Worm (Caenorhabditis elegans) whole organism, L1 larva: ENCODE results near the gene Y49E10.27.

ENCODE experiments used
- C04F5.9 ChIP-seq: sonication (generic microtip); optimal IDR thresholded peaks from 2 replicates; lab custom pipeline; 2016; ENCODE audit warnings: missing genetic modification characterization, missing compliant biosample characterization
- C34B4.2 ChIP-seq: sonication (generic microtip); optimal IDR thresholded peaks from 2 replicates; lab custom pipeline; 2017; ENCODE audit warnings: mild to moderate bottlenecking, missing genetic modification characterization, missing compliant biosample characterization
- F16B12.6 ChIP-seq: fragments of 150-350 bp; optimal IDR thresholded peaks from 2 replicates; lab custom pipeline; 2014; ENCODE audit warnings: missing biosample characterization, missing genetic modification characterization
- aha-1 ChIP-seq: fragments of 150-350 bp; optimal IDR thresholded peaks from 2 replicates; lab custom pipeline; 2014; ENCODE audit warnings: missing biosample characterization, missing genetic modification characterization
- alr-1 ChIP-seq: fragments of 200-800 bp; sonication (Bioruptor generic); optimal IDR thresholded peaks from 2 replicates; lab custom pipeline; 2018; ENCODE audit warnings: borderline replicate concordance, mild to moderate bottlenecking, missing genetic modification characterization, missing compliant biosample characterization
- aly-2 ChIP-seq: fragments of 150-350 bp; optimal IDR thresholded peaks from 2 replicates; lab custom pipeline; 2014; ENCODE audit warnings: missing biosample characterization, missing genetic modification characterization
- blmp-1 ChIP-seq: fragments of 150-350 bp; optimal IDR thresholded peaks from 2 replicates; lab custom pipeline; 2014; ENCODE audit warnings: missing biosample characterization, missing genetic modification characterization
- ceh-63 ChIP-seq: fragments of 200-800 bp; sonication (Bioruptor generic); optimal IDR thresholded peaks from 2 replicates; lab custom pipeline; 2018; ENCODE audit warnings: mild to moderate bottlenecking, missing genetic modification characterization, missing compliant biosample characterization
- ceh-8 ChIP-seq: fragments of 200-800 bp; sonication (Bioruptor generic); optimal IDR thresholded peaks from 2 replicates; lab custom pipeline; 2018; ENCODE audit warnings: mild to moderate bottlenecking, missing genetic modification characterization, moderate library complexity, missing compliant biosample characterization
- ceh-82 ChIP-seq, 3 experiments: fragments of 150-350 bp in 1 of 3; sonication (generic microtip) in 2 of 3; optimal IDR thresholded peaks; 2 replicates each; lab custom pipeline; 2014 to 2017; ENCODE audit warnings: missing biosample characterization in 3 of 3, missing genetic modification characterization in 3 of 3
- ceh-88 ChIP-seq: fragments of 200-800 bp; sonication (Bioruptor generic); IDR thresholded peaks from 2 replicates; pipeline ENCODE4 v1.3.6; 2022; ENCODE audit warnings: missing genetic modification characterization, missing compliant biosample characterization
- dpl-1 ChIP-seq, 3 experiments: fragments of 150-350 bp in 2 of 3; sonication (generic microtip) in 1 of 3; optimal IDR thresholded peaks; 2 replicates each; lab custom pipeline; 2014 to 2017; ENCODE audit warnings: missing biosample characterization in 3 of 3, missing genetic modification characterization in 3 of 3, missing genetic modification reagents in 3 of 3
- efl-1 ChIP-seq, 4 experiments: fragments of 150-350 bp; optimal IDR thresholded peaks in 3 of 4; peaks in 1 of 4; 1 replicate in 1 of 4; 2 replicates in 3 of 4; lab custom pipeline; 2014; ENCODE audit warnings: missing biosample characterization in 2 of 4, missing genetic modification characterization in 2 of 4, missing genetic modification reagents in 2 of 4
- egl-13 ChIP-seq: sonication (generic microtip); optimal IDR thresholded peaks from 2 replicates; lab custom pipeline; 2016; ENCODE audit warnings: missing genotype, missing genetic modification reagents, missing genetic modification characterization, missing compliant biosample characterization
- egl-27 ChIP-seq, 2 experiments: fragments of 150-350 bp in 1 of 2; sonication (generic microtip); optimal IDR thresholded peaks; 3 replicates each; lab custom pipeline; 2017 to 2018; ENCODE audit warnings: missing biosample characterization in 2 of 2, missing genetic modification characterization in 2 of 2, missing genetic modification reagents in 2 of 2
- elt-2 ChIP-seq: sonication (generic microtip); optimal IDR thresholded peaks from 2 replicates; lab custom pipeline; 2016; ENCODE audit warnings: missing genetic modification characterization, mild to moderate bottlenecking, inconsistent platforms, missing compliant biosample characterization, missing genetic modification reagents
- fkh-10 ChIP-seq: sonication (generic microtip); optimal IDR thresholded peaks from 2 replicates; lab custom pipeline; 2017; ENCODE audit warnings: missing biosample characterization, missing genetic modification reagents, missing genetic modification characterization
- grh-1 ChIP-seq: fragments of 200-800 bp; sonication (Bioruptor generic); IDR thresholded peaks from 2 replicates; pipeline ENCODE4 v1.3.6; 2022; ENCODE audit warnings: missing genetic modification reagents, missing genetic modification characterization, missing compliant biosample characterization
- hpl-2 ChIP-seq: fragments of 150-350 bp; optimal IDR thresholded peaks from 2 replicates; lab custom pipeline; 2014; ENCODE audit warnings: missing biosample characterization, missing genetic modification reagents, missing genetic modification characterization
- isw-1 ChIP-seq: fragments of 200-800 bp; sonication (Bioruptor generic); IDR thresholded peaks from 2 replicates; pipeline ENCODE4 v1.3.6; 2022; ENCODE audit warnings: missing genetic modification characterization, missing compliant biosample characterization
- lin-13 ChIP-seq: fragments of 150-350 bp; optimal IDR thresholded peaks from 2 replicates; lab custom pipeline; 2014; ENCODE audit warnings: missing biosample characterization, missing genetic modification reagents, missing genetic modification characterization
- lsy-2 ChIP-seq, 2 experiments: fragments of 150-350 bp; optimal IDR thresholded peaks; 2 replicates each; lab custom pipeline; 2014; ENCODE audit warnings: missing biosample characterization in 2 of 2, missing genetic modification characterization in 2 of 2
- mab-9 ChIP-seq: fragments of 200-800 bp; sonication (Bioruptor generic); IDR thresholded peaks from 2 replicates; pipeline ENCODE4 v1.3.6; 2022; ENCODE audit warnings: missing genetic modification reagents, missing genetic modification characterization, missing compliant biosample characterization
- mdl-1 ChIP-seq, 2 experiments: fragments of 150-350 bp; optimal IDR thresholded peaks; 2 replicates each; lab custom pipeline; 2014 to 2017; ENCODE audit warnings: missing biosample characterization in 2 of 2, missing genetic modification characterization in 2 of 2, inconsistent platforms in 1 of 2
- mep-1 ChIP-seq: fragments of 150-350 bp; optimal IDR thresholded peaks from 2 replicates; lab custom pipeline; 2014; ENCODE audit warnings: missing biosample characterization, missing genetic modification characterization
- nhr-11 ChIP-seq: fragments of 150-350 bp; optimal IDR thresholded peaks from 2 replicates; lab custom pipeline; 2014; ENCODE audit warnings: missing biosample characterization, missing genetic modification characterization
- nhr-12 ChIP-seq: sonication (generic microtip); optimal IDR thresholded peaks from 2 replicates; lab custom pipeline; 2017; ENCODE audit warnings: missing biosample characterization, missing genetic modification characterization
- nhr-237 ChIP-seq: fragments of 150-350 bp; optimal IDR thresholded peaks from 2 replicates; lab custom pipeline; 2014; ENCODE audit warnings: missing biosample characterization, missing genetic modification characterization
- nhr-28 ChIP-seq: fragments of 150-350 bp; optimal IDR thresholded peaks from 2 replicates; lab custom pipeline; 2014; ENCODE audit warnings: missing biosample characterization, missing genetic modification characterization
- nhr-47 ChIP-seq: sonication (generic microtip); optimal IDR thresholded peaks from 2 replicates; lab custom pipeline; 2016; ENCODE audit warnings: mild to moderate bottlenecking, missing genetic modification characterization, moderate library complexity, missing compliant biosample characterization
- nhr-71 ChIP-seq: sonication (generic microtip); optimal IDR thresholded peaks from 2 replicates; lab custom pipeline; 2016; ENCODE audit warnings: mild to moderate bottlenecking, missing genetic modification characterization, moderate library complexity, missing compliant biosample characterization
- nhr-84 ChIP-seq: sonication (generic microtip); optimal IDR thresholded peaks from 2 replicates; lab custom pipeline; 2017; ENCODE audit warnings: missing biosample characterization, missing genetic modification characterization
- nhr-85 ChIP-seq: sonication (generic microtip); peaks from one replicate; lab custom pipeline; 2016; ENCODE audit warnings: missing genetic modification characterization, inconsistent platforms, missing compliant biosample characterization
- nhr-90 ChIP-seq: sonication (generic microtip); optimal IDR thresholded peaks from 2 replicates; lab custom pipeline; 2016; ENCODE audit warnings: mild to moderate bottlenecking, missing genetic modification characterization, missing compliant biosample characterization; ENCODE audit not compliant: poor library complexity
- pax-3 ChIP-seq: fragments of 200-800 bp; sonication (Bioruptor generic); optimal IDR thresholded peaks from 2 replicates; lab custom pipeline; 2018; ENCODE audit warnings: mild to moderate bottlenecking, missing genetic modification characterization, moderate library complexity, missing compliant biosample characterization
- rnt-1 ChIP-seq: sonication (generic microtip); optimal IDR thresholded peaks from 2 replicates; lab custom pipeline; 2016; ENCODE audit warnings: mild to moderate bottlenecking, missing genetic modification characterization, moderate library complexity, missing compliant biosample characterization
- skn-1 ChIP-seq: fragments of 150-350 bp; optimal IDR thresholded peaks from 2 replicates; lab custom pipeline; 2014; ENCODE audit warnings: missing biosample characterization, missing genetic modification characterization
- snpc-4 ChIP-seq: fragments of 150-350 bp; optimal IDR thresholded peaks from 2 replicates; lab custom pipeline; 2014; ENCODE audit warnings: missing biosample characterization, missing genetic modification characterization
- snu-23 ChIP-seq: sonication (generic microtip); optimal IDR thresholded peaks from 2 replicates; lab custom pipeline; 2016; ENCODE audit warnings: missing genetic modification characterization, missing compliant biosample characterization
- sox-4 ChIP-seq: sonication (generic microtip); optimal IDR thresholded peaks from 2 replicates; lab custom pipeline; 2016; ENCODE audit warnings: missing genetic modification characterization, missing compliant biosample characterization
- sup-37 ChIP-seq: fragments of 200-800 bp; sonication (Bioruptor generic); optimal IDR thresholded peaks from 2 replicates; lab custom pipeline; 2018; ENCODE audit warnings: mild to moderate bottlenecking, missing genetic modification characterization, missing compliant biosample characterization
- swsn-7 ChIP-seq: sonication (generic microtip); optimal IDR thresholded peaks from 2 replicates; lab custom pipeline; 2016; ENCODE audit warnings: missing genetic modification characterization, missing compliant biosample characterization
- tbx-2 ChIP-seq: sonication (generic microtip); optimal IDR thresholded peaks from 2 replicates; lab custom pipeline; 2016; ENCODE audit warnings: missing genetic modification characterization, missing compliant biosample characterization
- tlp-1 ChIP-seq: fragments of 150-350 bp; optimal IDR thresholded peaks from 2 replicates; lab custom pipeline; 2014; ENCODE audit warnings: missing biosample characterization, missing genetic modification characterization
- unc-30 ChIP-seq: sonication (generic microtip); optimal IDR thresholded peaks from 2 replicates; lab custom pipeline; 2017; ENCODE audit warnings: missing biosample characterization, missing genetic modification characterization
- unc-86 ChIP-seq: sonication (generic microtip); optimal IDR thresholded peaks from 2 replicates; lab custom pipeline; 2016; ENCODE audit warnings: missing genetic modification characterization, missing compliant biosample characterization
- unc-98 ChIP-seq: fragments of 200-800 bp; sonication (Bioruptor generic); IDR thresholded peaks from 2 replicates; pipeline ENCODE4 v1.3.6; 2022; ENCODE audit warnings: missing genetic modification characterization, missing compliant biosample characterization
- vab-15 ChIP-seq: sonication (generic microtip); optimal IDR thresholded peaks from 2 replicates; lab custom pipeline; 2017; ENCODE audit warnings: missing genotype, mild to moderate bottlenecking, missing genetic modification characterization, missing compliant biosample characterization

Y49E10.27 gene

ce11 chrIII:12414533-12414932, 19.7 kb upstream of the Y49E10.27 start:
- TF ChIP-seq C34B4.2: no peak
- TF ChIP-seq aha-1 (tag; lab: Kevin White, UChicago): no peak
- no peak for TF ChIP-seq efl-1 (optimal IDR thresholded peaks at IDR 0.05; lab: Kevin White, UChicago)
- TF ChIP-seq efl-1 (GFP tag; optimal IDR thresholded peaks at IDR 0.05 in 1 of 2; lab: Kevin White, UChicago): peak in 1 of 2 experiments; percentile 81
- no peak for TF ChIP-seq ceh-82 (tag; optimal IDR thresholded peaks at IDR 0.05; lab: Kevin White, UChicago)
- TF ChIP-seq, all 84 proteins: peak for 1

- TF ChIP-seq nhr-28 (tag; lab: Kevin White, UChicago) (no peak), sox-4 (no peak), nhr-84 (tag; lab: Kevin White, UChicago) (no peak), nhr-237 (tag; lab: Kevin White, UChicago) (no peak), efl-1 (optimal IDR thresholded peaks at IDR 0.05; lab: Kevin White, UChicago) (no peak), efl-1 (GFP tag; optimal IDR thresholded peaks at IDR 0.05 in 1 of 2; lab: Kevin White, UChicago) (no peak), ceh-63 (no peak), hpl-2 (no peak), pax-3 (tag; lab: Kevin White, UChicago) (no peak), nhr-12 (tag; lab: Kevin White, UChicago) (no peak), vab-15 (tag; lab: Kevin White, UChicago) (no peak), egl-27 (tag; optimal IDR thresholded peaks at IDR 0.05; lab: Kevin White, UChicago) (no peak), mab-9 (no peak), nhr-90 (tag; lab: Kevin White, UChicago) (no peak), nhr-71 (tag; lab: Kevin White, UChicago) (no peak), ceh-8 (no peak), alr-1 (tag; lab: Kevin White, UChicago) (no peak)
Measured at ce11 chrIII:12420256-12420655, 13.9 kb upstream of the Y49E10.27 start.

ce11 chrIII:12421708-12422107, 12.5 kb upstream of the Y49E10.27 start, which contains the start of gene tat-1:
Gene tat-1, minus strand, starts transcription at chrIII:12421718.
- TF ChIP-seq efl-1 (optimal IDR thresholded peaks at IDR 0.05; lab: Kevin White, UChicago) (no peak), efl-1 (GFP tag; optimal IDR thresholded peaks at IDR 0.05 in 1 of 2; lab: Kevin White, UChicago) (peak; percentile 23 to 33), mdl-1 (tag; optimal IDR thresholded peaks at IDR 0.05; lab: Kevin White, UChicago) (no peak), snpc-4 (tag; lab: Kevin White, UChicago) (no peak), unc-86 (no peak), lsy-2 (tag; optimal IDR thresholded peaks at IDR 0.05; lab: Kevin White, UChicago) (peak in 1 of 2 experiments; percentile 2), mep-1 (tag; lab: Kevin White, UChicago) (no peak), tlp-1 (no peak), grh-1 (GFP tag; lab: Robert Waterston, UW) (no peak), nhr-85 (tag; lab: Kevin White, UChicago) (peak; percentile 16), snu-23 (no peak), dpl-1 (GFP tag; optimal IDR thresholded peaks at IDR 0.05; lab: Kevin White, UChicago) (peak in 1 of 3 experiments; percentile 24), lin-13 (GFP tag; lab: Kevin White, UChicago) (no peak), isw-1 (GFP tag; lab: Robert Waterston, UW) (no peak), skn-1 (tag; lab: Kevin White, UChicago) (no peak), nhr-11 (tag; lab: Kevin White, UChicago) (no peak), swsn-7 (tag; lab: Kevin White, UChicago) (no peak), elt-2 (tag; lab: Kevin White, UChicago) (no peak), nhr-84 (tag; lab: Kevin White, UChicago) (no peak)

ce11 chrIII:12424066-12424465, 10.1 kb upstream of the Y49E10.27 start:
- no peak for TF ChIP-seq sup-37
- TF ChIP-seq aly-2 (tag; lab: Kevin White, UChicago): no peak
- TF ChIP-seq blmp-1 (tag; lab: Kevin White, UChicago): peak; percentile 78
- no peak for TF ChIP-seq sox-4
- no peak for TF ChIP-seq C04F5.9 (tag; lab: Kevin White, UChicago)
- TF ChIP-seq elt-2 (tag; lab: Kevin White, UChicago): no peak
- no peak for TF ChIP-seq F16B12.6 (tag; lab: Kevin White, UChicago)
- TF ChIP-seq rnt-1 (tag; lab: Kevin White, UChicago): no peak
- no peak for TF ChIP-seq unc-30
- TF ChIP-seq nhr-47: no peak
- peak; percentile 66 for TF ChIP-seq mep-1 (tag; lab: Kevin White, UChicago)
- no peak for TF ChIP-seq ceh-88 (GFP tag; lab: Robert Waterston, UW)
- no peak for TF ChIP-seq swsn-7 (tag; lab: Kevin White, UChicago)
- TF ChIP-seq egl-13 (tag; lab: Kevin White, UChicago): no peak
- TF ChIP-seq unc-98 (GFP tag; lab: Robert Waterston, UW): no peak
- no peak for TF ChIP-seq tbx-2 (tag; lab: Kevin White, UChicago)
- no peak for TF ChIP-seq fkh-10 (GFP tag; lab: Kevin White, UChicago)
